Worm (Caenorhabditis elegans) whole organism, young adult: ENCODE data around the gene ubc-21.

Experiments
- attf-3 ChIP-seq: fragments of 200-800 bp; sonication (Bioruptor generic); conservative IDR thresholded peaks from 2 replicates; pipeline ENCODE4 v1.3.6; 2022; ENCODE audit warnings: missing genetic modification reagents, missing genetic modification characterization, missing compliant biosample characterization
- ceh-40 ChIP-seq: fragments of 200-800 bp; sonication (Bioruptor generic); IDR thresholded peaks from 2 replicates; pipeline ENCODE4 v1.3.6; 2022; ENCODE audit warnings: missing genetic modification characterization, missing compliant biosample characterization
- hsf-1 ChIP-seq: fragments of 200-800 bp; sonication (Bioruptor generic); IDR thresholded peaks from 2 replicates; pipeline ENCODE4 v1.3.6; 2022; ENCODE audit warnings: missing genetic modification reagents, missing genetic modification characterization, missing compliant biosample characterization
- let-526 ChIP-seq: fragments of 200-800 bp; sonication (Bioruptor generic); IDR thresholded peaks from 2 replicates; pipeline ENCODE4 v1.3.6; 2022; ENCODE audit warnings: missing genetic modification reagents, missing genetic modification characterization, missing compliant biosample characterization
- nfyb-1 ChIP-seq: fragments of 200-800 bp; sonication (Bioruptor generic); IDR thresholded peaks from 2 replicates; pipeline ENCODE4 v1.3.6; 2022; ENCODE audit warnings: missing genetic modification reagents, missing genetic modification characterization, missing compliant biosample characterization
- nhr-179 ChIP-seq: sonication (generic microtip); optimal IDR thresholded peaks from 2 replicates; lab custom pipeline; 2016; ENCODE audit warnings: mild to moderate bottlenecking, missing genetic modification characterization, missing compliant biosample characterization
- repo-1 ChIP-seq: sonication (generic microtip); optimal IDR thresholded peaks from 2 replicates; lab custom pipeline; 2017; ENCODE audit warnings: mild to moderate bottlenecking, missing genetic modification characterization, missing compliant biosample characterization
- unc-62 ChIP-seq: fragments of 150-350 bp; optimal IDR thresholded peaks from 2 replicates; lab custom pipeline; 2014; ENCODE audit warnings: missing biosample characterization, missing genetic modification reagents, missing genetic modification characterization
- ztf-3 ChIP-seq: fragments of 200-800 bp; sonication (Bioruptor generic); optimal IDR thresholded peaks from 2 replicates; lab custom pipeline; 2018; ENCODE audit warnings: mild to moderate bottlenecking, missing genetic modification characterization, missing compliant biosample characterization

DNA sequence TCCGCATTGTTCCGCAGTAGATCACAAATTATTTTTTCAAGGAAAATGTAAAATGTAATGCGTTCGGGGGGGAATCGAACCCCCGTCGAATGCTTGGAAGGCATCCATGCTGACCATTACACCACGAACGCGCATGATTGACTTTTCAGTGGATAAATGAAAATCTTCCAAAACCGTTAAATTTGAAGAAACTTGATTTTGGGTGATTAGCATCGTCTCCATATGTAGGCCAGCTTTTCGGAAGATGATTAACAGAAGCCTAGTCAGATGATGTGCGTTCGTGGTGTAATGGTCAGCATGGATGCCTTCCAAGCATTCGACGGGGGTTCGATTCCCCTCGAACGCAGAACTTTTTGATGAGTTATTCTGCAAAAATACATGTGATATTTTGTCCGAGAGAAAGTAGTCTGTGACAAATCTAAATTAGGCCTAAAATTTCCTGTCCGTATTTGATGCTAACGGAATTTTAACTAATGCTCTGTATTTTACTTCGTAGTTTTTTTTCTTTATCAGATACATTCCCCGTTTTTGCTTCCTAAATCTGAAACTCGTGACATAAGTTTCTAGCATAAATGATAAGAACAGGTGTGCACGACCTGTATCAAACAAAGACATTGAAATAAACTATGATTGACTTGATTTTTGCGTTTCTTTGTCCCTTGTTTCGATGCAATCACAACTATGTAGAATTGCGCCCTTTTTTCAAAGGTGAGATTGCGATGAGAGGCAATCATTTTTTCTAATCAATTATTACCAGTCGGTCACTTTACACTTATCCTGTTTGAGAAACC lies 22.8 kb upstream of the ubc-21 start, which contains the start of gene C28G1.10:
- TF ChIP-seq unc-62 (GFP tag; lab: Kevin White, UChicago) (no peak), nfyb-1 (GFP tag; lab: Robert Waterston, UW) (peak; percentile 53; the same call in 1 of the 2 replicates), nhr-179 (no peak), ztf-3 (no peak), ceh-40 (peak; percentile 49; the same call in 1 of the 2 replicates), hsf-1 (no peak; the same call in none of the 2 replicates), let-526 (GFP tag; lab: Robert Waterston, UW) (no peak), attf-3 (GFP tag; lab: Robert Waterston, UW) (no peak), repo-1 (tag; lab: Kevin White, UChicago) (no peak)
